Worm (Caenorhabditis elegans) whole organism, L4/young adult: ENCODE results near the gene str-143.

Experiments used
- W03F9.2 ChIP-seq: fragments of 150-350 bp; optimal IDR thresholded peaks from 2 replicates; lab custom pipeline; 2014; ENCODE audit warnings: missing biosample characterization, missing genetic modification characterization
- dao-5 ChIP-seq: sonication (generic microtip); optimal IDR thresholded peaks from 2 replicates; lab custom pipeline; 2016; ENCODE audit warnings: missing genotype, missing genetic modification characterization, moderate library complexity, missing compliant biosample characterization
- him-1 ChIP-seq: sonication (generic microtip); optimal IDR thresholded peaks from 2 replicates; lab custom pipeline; 2016; ENCODE audit warnings: missing genotype, missing genetic modification reagents, missing genetic modification characterization, missing compliant biosample characterization

DNA sequence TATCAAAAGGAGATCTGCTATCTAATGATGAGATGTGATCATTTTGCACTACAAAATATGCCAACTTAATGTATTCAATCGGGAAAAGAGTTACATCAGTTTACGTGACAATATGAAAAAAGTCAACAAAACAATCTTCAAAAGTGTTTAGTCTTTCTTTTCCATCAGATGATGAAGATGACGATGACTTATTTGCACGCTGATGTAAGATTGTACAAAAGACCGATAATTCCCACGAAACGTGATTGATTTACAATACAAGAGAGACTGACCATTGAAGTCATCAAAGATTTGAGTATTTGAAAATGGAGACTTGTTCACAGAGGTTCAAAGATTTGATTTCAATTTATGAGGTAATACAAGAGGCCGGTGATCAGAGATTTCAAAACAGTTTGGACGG, 44.3 kb downstream of the str-143 start:
- TF ChIP-seq dao-5 (tag; lab: Kevin White, UChicago) (no peak), him-1 (tag; lab: Kevin White, UChicago) (no peak), W03F9.2 (tag; lab: Kevin White, UChicago) (no peak)
